Fruit fly (Drosophila melanogaster): ENCODE data around the gene Noc1.
A peak's percentile ranks its signal among the peaks of the same experiment; 100 is the strongest.

DNA sequence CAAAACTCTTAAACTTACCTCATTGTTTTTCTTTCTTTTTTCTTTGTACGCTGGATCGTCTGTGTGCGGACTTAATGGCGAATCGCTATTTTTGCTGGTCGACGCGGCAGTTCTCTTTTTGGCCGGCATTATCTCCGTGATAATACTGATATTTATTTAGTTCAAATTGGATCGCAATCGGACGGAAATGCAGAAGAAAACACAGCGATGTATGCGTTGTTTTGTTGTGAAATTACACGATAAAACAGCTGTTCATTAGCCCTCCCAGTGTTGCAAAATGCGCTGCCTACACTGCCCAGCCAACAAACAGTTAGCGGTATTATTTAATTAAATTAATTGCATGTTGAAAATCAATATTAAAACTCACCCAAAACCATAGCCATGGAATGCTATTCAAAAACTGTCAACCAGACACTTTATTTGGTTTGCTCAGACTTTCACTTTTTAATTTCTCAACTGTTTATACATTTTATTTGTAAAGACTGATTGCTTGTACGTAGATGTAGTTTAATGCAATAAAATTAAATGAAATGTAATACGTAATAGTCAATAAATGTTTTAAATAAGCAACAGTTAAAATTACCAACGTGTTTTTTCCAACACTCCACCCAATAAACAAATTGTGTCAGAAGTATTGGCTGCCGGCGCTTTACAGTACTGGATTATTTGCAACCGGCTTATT lies 23.6 kb downstream of the Noc1 start, which contains the start of the genes Irbp18 and APP-BP1:
- TF ChIP-seq fkh (GFP tag; optimal IDR thresholded peaks at IDR 0.05) (peak; percentile 84), CG11902 (GFP tag; optimal IDR thresholded peaks at IDR 0.05) (peak; percentile 92), Eip75B (GFP tag; optimal IDR thresholded peaks at IDR 0.05) (peak; percentile 96), CG6854 (GFP tag; optimal IDR thresholded peaks at IDR 0.05) (peak; percentile 83), Ets21C (GFP tag; optimal IDR thresholded peaks at IDR 0.05) (peak; percentile 93), CG32006 (GFP tag; optimal IDR thresholded peaks at IDR 0.05) (peak; percentile 97), acj6 (GFP tag; optimal IDR thresholded peaks at IDR 0.05) (peak; percentile 96), pdm3 (GFP tag; optimal IDR thresholded peaks at IDR 0.05) (peak; percentile 97), CG3032 (tag; optimal IDR thresholded peaks at IDR 0.05) (peak; percentile 91), Met (GFP tag; optimal IDR thresholded peaks at IDR 0.05) (peak; percentile 96), Sox102F (GFP tag; optimal IDR thresholded peaks at IDR 0.05) (peak; percentile 97), CG3919 (GFP tag; optimal IDR thresholded peaks at IDR 0.05) (peak; percentile 95), CG15336 (GFP tag; IDR thresholded peaks at IDR 0.05) (peak; percentile 88)

Measured in whole organism, prepupa.